Fruit fly (Drosophila melanogaster): ENCODE results near the gene CG33178.
A peak's percentile ranks its signal among the peaks of the same experiment; 100 is the strongest.

CG33178 gene

dm6 chrX:15090371-15090770 lies 7.7 kb downstream of the CG33178 start (continued):
- TF ChIP-seq eyg (GFP tag; optimal IDR thresholded peaks at IDR 0.05) = no peak
- TF ChIP-seq Hr3 (GFP tag; optimal IDR thresholded peaks at IDR 0.05) = no peak
- TF ChIP-seq CG11504 (tag; optimal IDR thresholded peaks at IDR 0.05) = no peak
- TF ChIP-seq Awh (GFP tag; IDR thresholded peaks at IDR 0.05) = no peak
- TF ChIP-seq CG18599 (GFP tag; optimal IDR thresholded peaks at IDR 0.05) = peak; percentile 2
- no peak for TF ChIP-seq CG6654 (GFP tag; optimal IDR thresholded peaks at IDR 0.05)
- TF ChIP-seq inv (GFP tag; IDR thresholded peaks at IDR 0.05; ENCODE audit: partially characterized antibody) = no peak
- no peak for TF ChIP-seq pho (GFP tag; optimal IDR thresholded peaks at IDR 0.05)
- TF ChIP-seq slou (GFP tag; optimal IDR thresholded peaks at IDR 0.05) = no peak
- TF ChIP-seq Hsf (GFP tag; optimal IDR thresholded peaks at IDR 0.05) = peak; percentile 12
- no peak for TF ChIP-seq CG6254 (GFP tag; optimal IDR thresholded peaks at IDR 0.05)
- no peak for TF ChIP-seq CG7928 (GFP tag; optimal IDR thresholded peaks at IDR 0.05)
- TF ChIP-seq Drgx (GFP tag; IDR thresholded peaks at IDR 0.05) = no peak
- TF ChIP-seq CG17612 (GFP tag; IDR thresholded peaks at IDR 0.05) = no peak
- no peak for TF ChIP-seq CG14965 (GFP tag; optimal IDR thresholded peaks at IDR 0.05; ENCODE audit: borderline replicate concordance)
- no peak for TF ChIP-seq gcm (GFP tag; optimal IDR thresholded peaks at IDR 0.05)
- no peak for TF ChIP-seq chinmo (GFP tag; IDR thresholded peaks at IDR 0.05; ENCODE audit: partially characterized antibody)
- no peak for TF ChIP-seq NfI (GFP tag; optimal IDR thresholded peaks at IDR 0.05)
- no peak for TF ChIP-seq ato (GFP tag; IDR thresholded peaks at IDR 0.05; ENCODE audit: partially characterized antibody)
- TF ChIP-seq CG3838 (GFP tag; optimal IDR thresholded peaks at IDR 0.05) = no peak
- TF ChIP-seq cato (GFP tag; optimal IDR thresholded peaks at IDR 0.05; ENCODE audit: borderline replicate concordance) = no peak
- TF ChIP-seq ems (GFP tag; optimal IDR thresholded peaks at IDR 0.05) = no peak
- TF ChIP-seq croc (GFP tag; conservative IDR thresholded peaks at IDR 0.05) = no peak
- no peak for TF ChIP-seq dati (GFP tag; IDR thresholded peaks at IDR 0.05)
- TF ChIP-seq Kr (GFP tag; optimal IDR thresholded peaks at IDR 0.05) = no peak
- TF ChIP-seq Meics (GFP tag; optimal IDR thresholded peaks at IDR 0.05) = peak; percentile 4
- TF ChIP-seq crp (GFP tag; optimal IDR thresholded peaks at IDR 0.05) = no peak
- TF ChIP-seq CG12299 (tag; optimal IDR thresholded peaks at IDR 0.05) = no peak
- no peak for TF ChIP-seq HLHmδ (GFP tag; optimal IDR thresholded peaks at IDR 0.05)
- no peak for TF ChIP-seq CG10321 (GFP tag; IDR thresholded peaks at IDR 0.05)
- TF ChIP-seq YL-1 (GFP tag; optimal IDR thresholded peaks at IDR 0.05) = no peak
- TF ChIP-seq esg (GFP tag; conservative IDR thresholded peaks at IDR 0.05) = 0 out of 2 replicates have a peak, but pooled peaks have one; percentile 11
- no peak for TF ChIP-seq CG9609 (GFP tag; optimal IDR thresholded peaks at IDR 0.05)
- TF ChIP-seq CG12744 (GFP tag; optimal IDR thresholded peaks at IDR 0.05) = no peak
- no peak for TF ChIP-seq CG18619 (GFP tag; optimal IDR thresholded peaks at IDR 0.05)
- TF ChIP-seq CG7839 (tag; optimal IDR thresholded peaks at IDR 0.05) = no peak
- TF ChIP-seq CG2199 (GFP tag; IDR thresholded peaks at IDR 0.05) = no peak
- no peak for TF ChIP-seq CG31224 (GFP tag; IDR thresholded peaks at IDR 0.05)
- no peak for TF ChIP-seq CG16863 (GFP tag; optimal IDR thresholded peaks at IDR 0.05)
- no peak for TF ChIP-seq C15 (GFP tag; IDR thresholded peaks at IDR 0.05)
- TF ChIP-seq CG17829 (tag; optimal IDR thresholded peaks at IDR 0.05) = no peak
- no peak for TF ChIP-seq her (GFP tag; optimal IDR thresholded peaks at IDR 0.05)
- no peak for TF ChIP-seq aop (GFP tag; IDR thresholded peaks at IDR 0.05)
- no peak for TF ChIP-seq CkIIα-i1 (GFP tag; IDR thresholded peaks at IDR 0.05)
- TF ChIP-seq dan (GFP tag; IDR thresholded peaks at IDR 0.05) = no peak
- no peak for TF ChIP-seq rib (GFP tag; IDR thresholded peaks at IDR 0.05)
- TF ChIP-seq CG8478 (optimal IDR thresholded peaks at IDR 0.05) = no peak
- no peak for TF ChIP-seq vfl (GFP tag; optimal IDR thresholded peaks at IDR 0.05)
- TF ChIP-seq CG2120 (GFP tag; optimal IDR thresholded peaks at IDR 0.05) = peak; percentile 18
- TF ChIP-seq tap (tag; optimal IDR thresholded peaks at IDR 0.05) = no peak
- TF ChIP-seq B-H2 (GFP tag; optimal IDR thresholded peaks at IDR 0.05) = no peak
- TF ChIP-seq vvl (GFP tag; IDR thresholded peaks at IDR 0.05) = no peak

All from whole organism, embryonic.